Fruit fly (Drosophila melanogaster): ENCODE results near the gene CG42512.

CG42512 gene

DNA sequence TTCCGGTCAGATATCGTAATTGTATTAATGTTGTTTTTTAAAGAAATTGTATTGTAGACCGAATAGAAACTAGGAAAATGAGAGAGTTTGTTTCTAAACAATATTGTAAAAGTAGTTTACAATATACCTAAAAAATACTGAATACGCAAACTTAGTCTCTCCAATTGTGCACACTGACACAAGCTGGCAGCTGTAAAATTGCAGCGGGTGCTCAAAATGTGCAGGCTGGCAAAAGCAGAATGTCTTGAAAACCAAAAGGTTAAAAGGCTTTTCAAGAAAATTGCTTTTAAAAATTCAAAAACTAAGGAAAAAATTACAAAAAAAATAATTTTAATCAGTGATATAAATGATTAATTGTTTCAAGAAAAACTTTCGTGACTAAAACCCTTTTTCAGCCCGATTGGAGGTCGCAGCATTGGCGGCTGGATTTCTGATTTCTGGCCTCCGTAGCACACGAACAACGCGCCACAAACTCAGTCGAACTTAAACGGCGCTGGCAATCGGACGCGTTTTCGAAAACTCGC, 44.5 kb downstream of the CG42512 start, which contains the start of gene CG4678:
Gene CG4678, plus strand, starts transcription at position 474 of the 524 bp plus-strand sequence.
- TF ChIP-seq usp (GFP tag; optimal IDR thresholded peaks at IDR 0.05) (no peak), CG8478 (optimal IDR thresholded peaks at IDR 0.05) (no peak), psq (optimal IDR thresholded peaks at IDR 0.05) (no peak), Dll (optimal IDR thresholded peaks at IDR 0.05) (no peak), EcR (GFP tag; optimal IDR thresholded peaks at IDR 0.05) (no peak), pan (optimal IDR thresholded peaks at IDR 0.05) (no peak)

DNA sequence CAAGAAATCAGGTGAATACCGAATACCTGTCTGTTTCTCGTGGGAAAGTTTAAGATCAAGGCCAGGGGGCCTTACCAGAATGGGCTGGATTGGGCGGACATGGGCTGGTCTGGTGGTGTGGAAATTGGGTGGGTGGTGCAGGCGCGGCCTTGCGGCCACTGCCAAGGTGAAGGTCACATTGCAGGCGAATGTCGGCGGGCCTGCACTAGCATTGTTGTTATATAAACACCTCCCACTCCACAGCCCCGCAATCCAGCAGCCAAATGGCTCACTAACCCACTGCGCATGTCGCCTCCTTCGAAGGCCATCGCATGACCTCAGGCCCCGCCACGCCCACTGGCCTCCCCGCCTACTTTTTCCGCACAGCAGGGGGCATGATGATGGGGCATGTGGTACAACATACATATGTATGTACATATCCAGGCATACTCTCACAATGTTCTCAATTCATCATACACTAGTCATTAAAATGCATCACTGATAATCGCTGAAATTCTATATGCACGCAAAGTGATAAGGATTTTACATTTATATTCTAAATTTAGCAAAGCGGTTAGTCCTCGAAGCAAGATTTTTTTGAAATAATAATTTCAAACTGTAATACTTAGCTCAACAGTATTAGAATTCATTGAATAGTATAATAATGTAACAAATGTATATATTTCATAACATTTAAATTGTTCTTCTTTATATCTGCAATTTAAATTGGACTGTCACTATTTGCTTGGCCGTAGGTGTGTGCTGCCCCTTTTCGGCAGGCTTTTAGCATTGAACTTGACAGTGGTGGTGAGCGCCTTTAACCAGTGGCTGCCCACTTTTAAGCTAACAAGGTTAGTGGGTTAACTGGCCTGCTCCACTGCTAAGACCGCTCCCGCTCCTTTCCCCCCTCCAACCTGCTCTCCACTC, 45.7 kb downstream of the CG42512 start:
- TF ChIP-seq CG8478 (optimal IDR thresholded peaks at IDR 0.05) (no peak), EcR (GFP tag; optimal IDR thresholded peaks at IDR 0.05) (no peak), Dll (optimal IDR thresholded peaks at IDR 0.05) (no peak), psq (optimal IDR thresholded peaks at IDR 0.05) (no peak), pan (optimal IDR thresholded peaks at IDR 0.05) (no peak), usp (GFP tag; optimal IDR thresholded peaks at IDR 0.05) (no peak)

DNA sequence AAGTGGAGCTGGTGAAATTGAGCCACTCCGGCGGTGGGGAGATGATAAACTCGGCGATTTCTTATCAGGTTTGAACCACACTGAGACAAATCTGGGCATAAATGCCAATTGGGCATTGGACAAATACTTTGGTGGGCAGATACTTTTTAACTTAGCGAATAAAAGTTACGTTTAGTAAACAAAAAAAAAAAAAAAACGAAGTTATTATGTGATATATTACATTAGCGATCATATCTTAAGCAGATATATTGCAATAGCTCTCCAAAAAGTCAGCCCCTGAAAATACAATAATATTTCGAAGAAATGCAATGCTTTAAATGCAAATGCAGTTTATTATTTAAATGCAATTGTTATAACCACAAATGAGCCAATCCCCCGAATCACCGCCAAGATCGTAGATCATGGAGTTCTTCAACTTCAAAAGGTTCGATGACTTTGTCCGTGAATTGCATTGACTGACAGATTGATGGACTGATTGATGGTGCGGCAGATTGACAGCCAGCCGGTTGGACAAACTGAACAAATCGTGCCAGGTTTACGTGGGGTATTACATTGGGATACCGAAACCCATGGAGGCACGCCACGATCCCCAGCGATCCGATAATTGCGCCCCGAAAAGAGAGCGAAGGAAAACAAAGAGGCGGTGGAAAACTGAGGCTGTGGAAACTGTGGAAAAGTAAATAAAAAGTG, 46.9 kb downstream of the CG42512 start:
- TF ChIP-seq psq (optimal IDR thresholded peaks at IDR 0.05) = no peak
- no peak for TF ChIP-seq pan (optimal IDR thresholded peaks at IDR 0.05)
- TF ChIP-seq usp (GFP tag; optimal IDR thresholded peaks at IDR 0.05) = no peak
- no peak for TF ChIP-seq CG8478 (optimal IDR thresholded peaks at IDR 0.05)
- TF ChIP-seq EcR (GFP tag; optimal IDR thresholded peaks at IDR 0.05) = no peak
- no peak for TF ChIP-seq Dll (optimal IDR thresholded peaks at IDR 0.05)

DNA sequence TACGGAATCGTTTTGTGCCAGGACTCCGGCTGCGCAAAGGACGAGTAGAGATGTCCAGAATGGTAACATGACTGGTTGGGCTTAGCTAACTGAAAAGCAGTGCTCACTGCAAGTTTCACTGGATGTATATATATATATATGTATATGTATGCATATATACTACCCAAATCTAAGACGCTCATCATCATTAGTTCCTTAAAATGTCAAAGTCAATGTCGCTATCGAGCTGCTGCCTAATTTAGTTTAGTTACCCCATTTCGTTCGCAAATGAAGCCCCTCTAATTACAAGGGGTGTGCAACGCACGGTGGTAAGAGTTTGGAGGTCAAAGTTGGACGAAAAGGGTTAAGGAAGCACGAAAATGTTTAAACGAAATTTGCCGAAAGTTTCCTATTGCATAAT, 48.9 kb downstream of the CG42512 start, which contains the start of gene CG9676:
Gene CG9676, minus strand, starts transcription at position 101 of the 400 bp plus-strand sequence.
- TF ChIP-seq CG8478 (optimal IDR thresholded peaks at IDR 0.05) (no peak), usp (GFP tag; optimal IDR thresholded peaks at IDR 0.05) (no peak), pan (optimal IDR thresholded peaks at IDR 0.05) (no peak), Dll (optimal IDR thresholded peaks at IDR 0.05) (no peak)

DNA sequence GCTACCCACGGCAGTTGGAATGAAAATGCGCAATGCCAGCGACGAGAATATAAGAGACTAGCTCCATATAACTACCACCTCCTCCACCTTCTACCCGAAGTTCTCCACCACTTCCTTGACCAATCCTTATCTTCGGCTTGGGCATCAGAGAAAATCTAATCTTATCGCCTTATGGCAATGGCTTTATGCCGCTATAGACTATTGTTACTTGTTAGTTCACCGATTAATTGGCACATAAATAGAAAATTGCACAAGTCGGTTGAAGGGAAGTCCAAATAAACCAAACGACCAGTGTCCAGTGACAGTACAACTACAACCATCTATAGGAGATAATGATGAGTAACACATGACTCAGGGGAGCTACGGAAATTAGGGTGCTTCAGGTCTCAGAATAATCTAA, 50.8 kb downstream of the CG42512 start, which contains the start of gene sphe:
Gene sphe, minus strand, starts transcription at position 32 of the 400 bp plus-strand sequence.
- no peak for TF ChIP-seq pan (optimal IDR thresholded peaks at IDR 0.05)
- TF ChIP-seq EcR (GFP tag; optimal IDR thresholded peaks at IDR 0.05) = no peak
- TF ChIP-seq psq (optimal IDR thresholded peaks at IDR 0.05) = no peak
- no peak for TF ChIP-seq Dll (optimal IDR thresholded peaks at IDR 0.05)
- TF ChIP-seq CG8478 (optimal IDR thresholded peaks at IDR 0.05) = no peak
- no peak for TF ChIP-seq usp (GFP tag; optimal IDR thresholded peaks at IDR 0.05)

Measured in whole organism.